Worm (Caenorhabditis elegans) whole organism, mixed stage, embryonic: Measurements from ENCODE around the gene W08G11.1.

Experiments
- elt-3 ChIP-seq: fragments of 150-350 bp; optimal IDR thresholded peaks from 2 replicates; lab custom pipeline; 2014; ENCODE audit warnings: missing biosample characterization, missing genetic modification characterization
- flh-1 ChIP-seq: fragments of 200-800 bp; sonication (Bioruptor generic); optimal IDR thresholded peaks from 2 replicates; lab custom pipeline; 2018; ENCODE audit warnings: mild to moderate bottlenecking, missing genetic modification characterization, moderate library complexity, missing compliant biosample characterization
- mab-5 ChIP-seq: fragments of 150-350 bp; optimal IDR thresholded peaks from 2 replicates; lab custom pipeline; 2014; ENCODE audit warnings: missing biosample characterization, missing genetic modification characterization
- mep-1 ChIP-seq: fragments of 150-350 bp; optimal IDR thresholded peaks from 2 replicates; lab custom pipeline; 2017; ENCODE audit warnings: missing biosample characterization, missing genetic modification reagents, missing genetic modification characterization, inconsistent platforms
- nhr-237 ChIP-seq: fragments of 150-350 bp; optimal IDR thresholded peaks from 2 replicates; lab custom pipeline; 2014; ENCODE audit warnings: missing biosample characterization, missing genetic modification characterization
- nhr-76 ChIP-seq: sonication (generic microtip); optimal IDR thresholded peaks from 2 replicates; lab custom pipeline; 2017; ENCODE audit warnings: missing biosample characterization, missing genetic modification characterization
- sem-2 ChIP-seq: fragments of 200-800 bp; sonication (Bioruptor generic); optimal IDR thresholded peaks from 2 replicates; lab custom pipeline; 2018; ENCODE audit warnings: mild to moderate bottlenecking, missing genetic modification characterization, missing compliant biosample characterization
- ztf-11 ChIP-seq: fragments of 150-350 bp; optimal IDR thresholded peaks from 2 replicates; lab custom pipeline; 2014; ENCODE audit warnings: missing biosample characterization, missing genetic modification characterization

- TF ChIP-seq nhr-237 (tag; lab: Kevin White, UChicago) (peak; percentile 51), mab-5 (tag; lab: Kevin White, UChicago) (no peak), flh-1 (GFP tag; lab: Kevin White, UChicago) (no peak), mep-1 (tag; lab: Kevin White, UChicago) (peak; percentile 42), ztf-11 (tag; lab: Kevin White, UChicago) (peak; percentile 51), elt-3 (tag; lab: Kevin White, UChicago) (peak; percentile 58), nhr-76 (tag; lab: Kevin White, UChicago) (no peak), sem-2 (GFP tag; lab: Kevin White, UChicago) (no peak)
Observed at ce11 chrV:16355941-16356340, 9.1 kb downstream of the W08G11.1 start.
